Fruit fly (Drosophila melanogaster): Measurements from ENCODE around the gene S.

The S gene

dm6 chr2L:1070941-1071340, 6.7 kb downstream of the S start (continued):
- TF ChIP-seq CG16779 (GFP tag; IDR thresholded peaks at IDR 0.05) (no peak), CG12744 (GFP tag; optimal IDR thresholded peaks at IDR 0.05) (no peak), caup (GFP tag; optimal IDR thresholded peaks at IDR 0.05; ENCODE audit: severe bottlenecking) (peak; percentile 7), CoRest (tag; optimal IDR thresholded peaks at IDR 0.05) (peak; percentile 5), tin (GFP tag; optimal IDR thresholded peaks at IDR 0.05) (peak; percentile 29), CG31224 (GFP tag; IDR thresholded peaks at IDR 0.05) (0 out of 2 replicates have a peak, but pooled peaks have one; percentile 7), lbe (GFP tag; optimal IDR thresholded peaks at IDR 0.05) (no peak), pan (optimal IDR thresholded peaks at IDR 0.05) (no peak), pan (GFP tag; optimal IDR thresholded peaks at IDR 0.05 in 1 of 2, IDR thresholded peaks at IDR 0.05 in 1 of 2) (peak in 1 of 2 experiments; percentile 49), CG12155 (GFP tag; optimal IDR thresholded peaks at IDR 0.05) (peak; percentile 26), CG15601 (tag; optimal IDR thresholded peaks at IDR 0.05) (peak; percentile 10), gce (GFP tag; IDR thresholded peaks at IDR 0.05) (0 out of 3 replicates have a peak, but pooled peaks have one; percentile 20), CG10366 (GFP tag; IDR thresholded peaks at IDR 0.05) (peak; percentile 49), pb (GFP tag; optimal IDR thresholded peaks at IDR 0.05) (no peak), ttk (GFP tag; IDR thresholded peaks at IDR 0.05) (peak; percentile 37; the same call in 1 of the 2 replicates), CG43689 (GFP tag; IDR thresholded peaks at IDR 0.05) (0 out of 2 replicates have a peak, but pooled peaks have one; percentile 9), Scr (GFP tag; IDR thresholded peaks at IDR 0.05; ENCODE audit: partially characterized antibody) (no peak), Oli (tag; optimal IDR thresholded peaks at IDR 0.05) (peak; percentile 4), pros (GFP tag; optimal IDR thresholded peaks at IDR 0.05) (no peak), CG9609 (GFP tag; optimal IDR thresholded peaks at IDR 0.05) (no peak), pfk (GFP tag; optimal IDR thresholded peaks at IDR 0.05) (no peak), so (GFP tag; IDR thresholded peaks at IDR 0.05) (0 out of 3 replicates have a peak, but pooled peaks have one; percentile 30), ssp (GFP tag; IDR thresholded peaks at IDR 0.05) (peak; percentile 21; the same call in 1 of the 2 replicates), E2f1 (GFP tag; IDR thresholded peaks at IDR 0.05) (0 out of 2 replicates have a peak, but pooled peaks have one; percentile 15), ci (GFP tag; IDR thresholded peaks at IDR 0.05) (peak; percentile 36; the same call in 1 of the 3 replicates), CG13424 (tag; optimal IDR thresholded peaks at IDR 0.05) (peak; percentile 13), CG14014 (GFP tag; IDR thresholded peaks at IDR 0.05) (peak; percentile 53; the same call in 1 of the 2 replicates), Bgb (GFP tag; IDR thresholded peaks at IDR 0.05; ENCODE audit: partially characterized antibody) (no peak), CG2712 (tag; optimal IDR thresholded peaks at IDR 0.05) (peak; percentile 0), CG6854 (GFP tag; optimal IDR thresholded peaks at IDR 0.05) (no peak), CG12071 (GFP tag; optimal IDR thresholded peaks at IDR 0.05) (peak; percentile 2), CG6813 (GFP tag; optimal IDR thresholded peaks at IDR 0.05) (no peak), row (GFP tag; IDR thresholded peaks at IDR 0.05) (peak; percentile 62), CG8388 (GFP tag; optimal IDR thresholded peaks at IDR 0.05) (no peak), Rfx (GFP tag; IDR thresholded peaks at IDR 0.05) (peak; percentile 68), Nf-YC (tag; optimal IDR thresholded peaks at IDR 0.05) (no peak), dysf (GFP tag; IDR thresholded peaks at IDR 0.05) (peak; percentile 65), Vsx1 (GFP tag; optimal IDR thresholded peaks at IDR 0.05) (no peak), abd-A (tag; optimal IDR thresholded peaks at IDR 0.05) (no peak), CG9876 (GFP tag; optimal IDR thresholded peaks at IDR 0.05) (no peak), HLH3B (GFP tag; IDR thresholded peaks at IDR 0.05) (0 out of 2 replicates have a peak, but pooled peaks have one; percentile 25), CG3847 (GFP tag; IDR thresholded peaks at IDR 0.05) (0 out of 2 replicates have a peak, but pooled peaks have one; percentile 45), Sin3A (optimal IDR thresholded peaks at IDR 0.05) (no peak)
